Worm (Caenorhabditis elegans) whole organism, L1 larva: Measurements from ENCODE around the gene R10E4.1.
A peak's percentile ranks its signal among the peaks of the same experiment; 100 is the strongest.

Source experiments
- C16A3.4 ChIP-seq: fragments of 150-350 bp; optimal IDR thresholded peaks from 2 replicates; lab custom pipeline; 2014; ENCODE audit warnings: missing biosample characterization, missing genetic modification characterization
- C34B4.2 ChIP-seq: sonication (generic microtip); optimal IDR thresholded peaks from 2 replicates; lab custom pipeline; 2017; ENCODE audit warnings: mild to moderate bottlenecking, missing genetic modification characterization, missing compliant biosample characterization
- ceh-63 ChIP-seq: fragments of 200-800 bp; sonication (Bioruptor generic); optimal IDR thresholded peaks from 2 replicates; lab custom pipeline; 2018; ENCODE audit warnings: mild to moderate bottlenecking, missing genetic modification characterization, missing compliant biosample characterization
- ceh-8 ChIP-seq: fragments of 200-800 bp; sonication (Bioruptor generic); optimal IDR thresholded peaks from 2 replicates; lab custom pipeline; 2018; ENCODE audit warnings: mild to moderate bottlenecking, missing genetic modification characterization, moderate library complexity, missing compliant biosample characterization
- efl-1 ChIP-seq, 4 experiments: fragments of 150-350 bp; optimal IDR thresholded peaks in 3 of 4; peaks in 1 of 4; 1 replicate in 1 of 4; 2 replicates in 3 of 4; lab custom pipeline; 2014; ENCODE audit warnings: missing biosample characterization in 2 of 4, missing genetic modification characterization in 2 of 4, missing genetic modification reagents in 2 of 4
- fkh-10 ChIP-seq: sonication (generic microtip); optimal IDR thresholded peaks from 2 replicates; lab custom pipeline; 2017; ENCODE audit warnings: missing biosample characterization, missing genetic modification reagents, missing genetic modification characterization
- fkh-4 ChIP-seq: sonication (generic microtip); optimal IDR thresholded peaks from 2 replicates; lab custom pipeline; 2016; ENCODE audit warnings: missing compliant biosample characterization, missing genetic modification characterization, borderline replicate concordance
- fos-1 ChIP-seq: fragments of 150-350 bp; optimal IDR thresholded peaks from 2 replicates; lab custom pipeline; 2014; ENCODE audit warnings: missing biosample characterization, missing genetic modification characterization
- grh-1 ChIP-seq: fragments of 200-800 bp; sonication (Bioruptor generic); IDR thresholded peaks from 2 replicates; pipeline ENCODE4 v1.3.6; 2022; ENCODE audit warnings: missing genetic modification reagents, missing genetic modification characterization, missing compliant biosample characterization
- hlh-17 ChIP-seq: fragments of 200-800 bp; sonication (Bioruptor generic); optimal IDR thresholded peaks from 2 replicates; lab custom pipeline; 2018; ENCODE audit warnings: missing genetic modification characterization, mild to moderate bottlenecking, missing compliant biosample characterization, moderate library complexity, borderline replicate concordance
- lin-35 ChIP-seq, 2 experiments: fragments of 150-350 bp; optimal IDR thresholded peaks; 2 replicates each; lab custom pipeline; 2014; ENCODE audit warnings: missing biosample characterization in 2 of 2, missing genetic modification characterization in 2 of 2, missing genetic modification reagents in 2 of 2
- lsy-2 ChIP-seq, 2 experiments: fragments of 150-350 bp; optimal IDR thresholded peaks; 2 replicates each; lab custom pipeline; 2014; ENCODE audit warnings: missing biosample characterization in 2 of 2, missing genetic modification characterization in 2 of 2
- nhr-237 ChIP-seq: fragments of 150-350 bp; optimal IDR thresholded peaks from 2 replicates; lab custom pipeline; 2014; ENCODE audit warnings: missing biosample characterization, missing genetic modification characterization
- nhr-47 ChIP-seq: sonication (generic microtip); optimal IDR thresholded peaks from 2 replicates; lab custom pipeline; 2016; ENCODE audit warnings: mild to moderate bottlenecking, missing genetic modification characterization, moderate library complexity, missing compliant biosample characterization
- nhr-85 ChIP-seq: sonication (generic microtip); peaks from one replicate; lab custom pipeline; 2016; ENCODE audit warnings: missing genetic modification characterization, inconsistent platforms, missing compliant biosample characterization
- pag-3 ChIP-seq: sonication (generic microtip); optimal IDR thresholded peaks from 2 replicates; lab custom pipeline; 2017; ENCODE audit warnings: missing genetic modification characterization, mild to moderate bottlenecking, missing compliant biosample characterization, antibody characterized with exemption, borderline replicate concordance; ENCODE audit not compliant: insufficient read depth
- pqm-1 ChIP-seq: sonication (generic microtip); optimal IDR thresholded peaks from 3 replicates; lab custom pipeline; 2017; ENCODE audit warnings: missing biosample characterization, missing genetic modification characterization
- tlp-1 ChIP-seq: fragments of 150-350 bp; optimal IDR thresholded peaks from 2 replicates; lab custom pipeline; 2014; ENCODE audit warnings: missing biosample characterization, missing genetic modification characterization
- zag-1 ChIP-seq: fragments of 150-350 bp; optimal IDR thresholded peaks from 2 replicates; lab custom pipeline; 2014; ENCODE audit warnings: missing biosample characterization, missing genetic modification characterization

The R10E4.1 gene

DNA sequence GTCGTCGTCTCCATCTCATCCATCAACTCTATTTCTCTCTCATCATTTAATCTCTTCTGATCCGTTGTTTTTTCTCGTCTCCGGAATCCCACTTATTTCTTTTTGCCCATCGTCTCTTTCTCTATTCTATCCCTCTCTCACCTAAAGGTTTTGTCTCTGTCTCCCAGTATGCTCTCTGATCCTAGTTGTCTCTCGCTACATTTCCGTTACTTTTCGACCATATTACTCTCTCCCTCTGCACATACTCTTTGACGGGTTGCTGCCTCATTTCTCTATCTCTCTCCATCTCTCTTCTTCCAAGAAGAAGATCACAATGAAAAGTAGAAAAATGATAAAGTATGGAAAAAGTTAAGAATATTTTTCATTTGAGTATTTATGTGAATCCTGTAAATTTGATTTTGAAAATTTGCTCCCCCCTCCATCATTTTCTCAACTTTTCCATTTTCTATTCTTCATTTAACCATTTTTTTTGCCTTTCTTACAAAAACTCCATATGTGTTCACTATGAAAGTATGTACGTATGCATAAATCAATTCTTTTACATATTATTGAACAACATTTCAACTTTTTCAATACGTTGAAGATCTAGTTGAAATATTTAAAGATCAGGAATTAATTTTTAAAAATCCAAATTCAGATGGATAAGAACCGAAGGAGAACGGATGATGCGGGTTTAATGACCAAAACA, 47.7 kb downstream of the R10E4.1 start, which contains the start of gene tag-131 (continued):
- no peak for TF ChIP-seq C16A3.4 (tag; lab: Kevin White, UChicago)
- no peak for TF ChIP-seq zag-1 (tag; lab: Kevin White, UChicago)
- peak; percentile 17 to 36 for TF ChIP-seq lin-35 (GFP tag; optimal IDR thresholded peaks at IDR 0.05; lab: Kevin White, UChicago)
- TF ChIP-seq grh-1 (GFP tag; lab: Robert Waterston, UW), result no peak
- no peak for TF ChIP-seq C34B4.2 (tag; lab: Kevin White, UChicago)
- TF ChIP-seq ceh-8 (GFP tag; lab: Kevin White, UChicago), result no peak
- TF ChIP-seq pag-3 (tag; lab: Kevin White, UChicago), result no peak
- TF ChIP-seq nhr-237 (tag; lab: Kevin White, UChicago), result no peak
- TF ChIP-seq fkh-10, result no peak
- peak; percentile 38 to 67 for TF ChIP-seq lsy-2 (tag; optimal IDR thresholded peaks at IDR 0.05; lab: Kevin White, UChicago)
- TF ChIP-seq fos-1 (tag; lab: Kevin White, UChicago), result no peak
- no peak for TF ChIP-seq nhr-85
- TF ChIP-seq hlh-17 (GFP tag; lab: Kevin White, UChicago), result no peak
- no peak for TF ChIP-seq fkh-4 (tag; lab: Kevin White, UChicago)
- TF ChIP-seq, all 84 proteins: peak for 22

DNA sequence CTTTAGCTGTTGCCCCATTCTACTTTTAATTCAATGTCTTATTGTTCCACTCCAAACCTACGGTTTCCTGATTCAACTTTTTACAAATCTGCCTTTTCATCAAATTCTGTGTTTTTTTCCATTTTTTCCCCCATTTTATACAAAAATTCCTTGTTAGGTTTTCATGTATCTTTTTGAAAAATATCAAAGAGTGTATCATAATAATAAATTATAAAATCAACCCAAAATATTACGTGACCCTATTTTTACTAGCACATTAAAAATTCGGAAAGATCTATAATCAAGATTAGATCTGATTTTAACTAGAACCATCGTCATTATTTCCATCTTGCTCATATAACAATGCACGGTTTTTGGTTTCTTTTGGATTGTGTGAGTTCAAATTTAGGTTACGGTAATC, 50.6 kb downstream of the R10E4.1 start, which contains the start of gene H38K22.6:
TSS of gene H38K22.6 (plus strand) at position 301 of the 400 bp plus-strand sequence.
- TF ChIP-seq pqm-1 (tag; lab: Kevin White, UChicago) (no peak), efl-1 (optimal IDR thresholded peaks at IDR 0.05; lab: Kevin White, UChicago) (no peak), efl-1 (GFP tag; optimal IDR thresholded peaks at IDR 0.05 in 1 of 2; lab: Kevin White, UChicago) (peak in 1 of 2 experiments; percentile 48)

DNA sequence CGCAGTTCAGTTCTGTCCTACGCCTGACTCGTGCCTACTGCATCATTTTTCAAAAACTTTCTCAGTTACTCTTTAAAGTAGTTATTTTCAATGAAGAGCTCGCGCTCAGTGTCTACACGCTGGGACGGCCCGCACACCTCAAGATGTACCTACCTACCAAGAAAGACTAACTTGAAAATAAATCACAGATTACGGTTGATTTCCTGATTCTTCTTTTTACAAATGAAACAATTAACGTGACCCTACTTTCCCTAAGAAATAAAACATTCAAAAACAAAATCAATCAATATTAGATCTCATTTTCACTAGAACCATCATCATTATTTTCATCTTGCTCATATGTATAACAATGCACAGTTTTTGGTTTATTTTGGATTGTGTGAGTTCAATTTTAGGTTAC, 51.9 kb downstream of the R10E4.1 start, which contains the start of gene H38K22.7:
TSS of gene H38K22.7 (plus strand) at position 301 of the 400 bp plus-strand sequence.
- TF ChIP-seq tlp-1 (tag; lab: Kevin White, UChicago) (no peak), ceh-63 (GFP tag; lab: Kevin White, UChicago) (no peak), nhr-47 (tag; lab: Kevin White, UChicago) (no peak)
